Fruit fly (Drosophila melanogaster) whole organism, prepupa: Measurements from ENCODE around the gene CG13318.
A peak's percentile ranks its signal among the peaks of the same experiment; 100 is the strongest.

Experiments used
- CG10631 ChIP-seq: fragments of 200-800 bp; sonication (Bioruptor generic); optimal IDR thresholded peaks from 2 replicates; lab custom pipeline; 2016; ENCODE audit warnings: missing biosample characterization, missing genetic modification characterization
- CG10669 ChIP-seq: fragments of 200-800 bp; sonication (Bioruptor generic); optimal IDR thresholded peaks from 3 replicates; lab custom pipeline; 2018; ENCODE audit warnings: missing biosample characterization, mild to moderate bottlenecking, missing genetic modification characterization, moderate library complexity
- CG11762 ChIP-seq: fragments of 200-800 bp; sonication (Bioruptor generic); optimal IDR thresholded peaks from 3 replicates; lab custom pipeline; 2016; ENCODE audit warnings: missing biosample characterization, missing genetic modification characterization; ENCODE audit not compliant: insufficient read depth
- CG11902 ChIP-seq: fragments of 200-800 bp; sonication (Bioruptor generic); optimal IDR thresholded peaks from 3 replicates; lab custom pipeline; 2016; ENCODE audit warnings: missing biosample characterization, missing genetic modification characterization
- CG1621 ChIP-seq: fragments of 200-800 bp; sonication (Bioruptor generic); optimal IDR thresholded peaks from 3 replicates; lab custom pipeline; 2018; ENCODE audit warnings: missing biosample characterization, mild to moderate bottlenecking, missing genetic modification characterization
- CG16779 ChIP-seq: fragments of 200-800 bp; sonication (Bioruptor generic); optimal IDR thresholded peaks from 3 replicates; lab custom pipeline; 2017; ENCODE audit warnings: missing biosample characterization, mild to moderate bottlenecking, missing genetic modification characterization
- CG31627 ChIP-seq: fragments of 200-800 bp; sonication (Bioruptor generic); optimal IDR thresholded peaks from 3 replicates; lab custom pipeline; 2016; ENCODE audit warnings: missing biosample characterization, missing genetic modification characterization
- CG34406 ChIP-seq: fragments of 200-800 bp; sonication (Bioruptor generic); optimal IDR thresholded peaks from 3 replicates; lab custom pipeline; 2016; ENCODE audit warnings: missing biosample characterization, missing genetic modification characterization
- CG3919 ChIP-seq: fragments of 200-800 bp; sonication (Bioruptor generic); optimal IDR thresholded peaks from 3 replicates; lab custom pipeline; 2016; ENCODE audit warnings: missing biosample characterization, missing genetic modification characterization
- CG4318 ChIP-seq: fragments of 200-800 bp; sonication (Bioruptor generic); optimal IDR thresholded peaks from 3 replicates; lab custom pipeline; 2017; ENCODE audit warnings: missing biosample characterization, mild to moderate bottlenecking, missing genetic modification characterization
- CG6276 ChIP-seq: fragments of 200-800 bp; sonication (Bioruptor generic); optimal IDR thresholded peaks from 2 replicates; lab custom pipeline; 2017; ENCODE audit warnings: missing biosample characterization, mild to moderate bottlenecking, missing genetic modification characterization
- CG6792 ChIP-seq: fragments of 200-800 bp; sonication (Bioruptor generic); optimal IDR thresholded peaks from 3 replicates; lab custom pipeline; 2016; ENCODE audit warnings: missing biosample characterization, missing genetic modification characterization
- CG6808 ChIP-seq: fragments of 200-800 bp; sonication (Bioruptor generic); optimal IDR thresholded peaks from 3 replicates; lab custom pipeline; 2017; ENCODE audit warnings: missing biosample characterization, missing genetic modification characterization, mild to moderate bottlenecking, moderate library complexity, missing genetic modification reagents
- CG6854 ChIP-seq: fragments of 200-800 bp; sonication (Bioruptor generic); optimal IDR thresholded peaks from 2 replicates; lab custom pipeline; 2017; ENCODE audit warnings: missing biosample characterization, mild to moderate bottlenecking, missing genetic modification characterization
- CG7368 ChIP-seq: fragments of 200-800 bp; sonication (Bioruptor generic); optimal IDR thresholded peaks from 3 replicates; lab custom pipeline; 2016; ENCODE audit warnings: missing biosample characterization, missing genetic modification characterization
- CG8119 ChIP-seq: fragments of 200-800 bp; sonication (Bioruptor generic); IDR thresholded peaks from 3 replicates; pipeline ENCODE4 v1.3.6; 2022; ENCODE audit warnings: missing biosample characterization, missing genetic modification characterization
- CG8319 ChIP-seq: fragments of 200-800 bp; sonication (Bioruptor generic); optimal IDR thresholded peaks from 3 replicates; lab custom pipeline; 2016; ENCODE audit warnings: missing biosample characterization, missing genetic modification characterization
- CG9139 ChIP-seq: fragments of 200-800 bp; sonication (Bioruptor generic); optimal IDR thresholded peaks from 3 replicates; lab custom pipeline; 2017; ENCODE audit warnings: missing biosample characterization, mild to moderate bottlenecking, missing genetic modification characterization
- Eip78C ChIP-seq: fragments of 200-800 bp; sonication (Bioruptor generic); peaks from one replicate; lab custom pipeline; 2016; ENCODE audit warnings: missing biosample characterization, missing genetic modification characterization
- Eip93F ChIP-seq: fragments of 200-800 bp; sonication (Bioruptor generic); optimal IDR thresholded peaks from 2 replicates; lab custom pipeline; 2016; ENCODE audit warnings: missing biosample characterization, mild to moderate bottlenecking, missing genetic modification characterization
- Ets21C ChIP-seq: fragments of 200-800 bp; sonication (Bioruptor generic); optimal IDR thresholded peaks from 3 replicates; lab custom pipeline; 2016; ENCODE audit warnings: missing biosample characterization, missing genetic modification characterization
- Ets96B ChIP-seq: fragments of 200-800 bp; optimal IDR thresholded peaks from 2 replicates; lab custom pipeline; 2019; ENCODE audit warnings: missing biosample characterization, mild to moderate bottlenecking, missing genetic modification characterization, moderate library complexity
- Gug ChIP-seq: fragments of 200-800 bp; sonication (Bioruptor generic); IDR thresholded peaks from 2 replicates; pipeline ENCODE4 v1.3.6; 2022; ENCODE audit warnings: missing biosample characterization, missing genetic modification characterization
- Hr4 ChIP-seq: fragments of 200-800 bp; sonication (Bioruptor generic); optimal IDR thresholded peaks from 3 replicates; lab custom pipeline; 2016; ENCODE audit warnings: missing biosample characterization, missing genetic modification characterization
- Lpt ChIP-seq: fragments of 200-800 bp; sonication (Bioruptor generic); optimal IDR thresholded peaks from 3 replicates; lab custom pipeline; 2016; ENCODE audit warnings: missing biosample characterization, missing genetic modification characterization
- Met ChIP-seq: fragments of 200-800 bp; sonication (Bioruptor generic); optimal IDR thresholded peaks from 3 replicates; lab custom pipeline; 2016; ENCODE audit warnings: missing biosample characterization, missing genetic modification characterization
- Smox ChIP-seq: fragments of 200-800 bp; sonication (Bioruptor generic); optimal IDR thresholded peaks from 3 replicates; lab custom pipeline; 2016; ENCODE audit warnings: missing biosample characterization, missing genetic modification characterization
- Sox102F ChIP-seq: fragments of 200-800 bp; sonication (Bioruptor generic); optimal IDR thresholded peaks from 2 replicates; lab custom pipeline; 2016; ENCODE audit warnings: missing biosample characterization, mild to moderate bottlenecking, missing genetic modification characterization
- Sox14 ChIP-seq: fragments of 200-800 bp; sonication (Bioruptor generic); optimal IDR thresholded peaks from 3 replicates; lab custom pipeline; 2016; ENCODE audit warnings: missing biosample characterization, missing genetic modification characterization
- Sox15 ChIP-seq: fragments of 200-800 bp; sonication (Bioruptor generic); optimal IDR thresholded peaks from 3 replicates; lab custom pipeline; 2016; ENCODE audit warnings: missing biosample characterization, missing genetic modification characterization
- cyc ChIP-seq: fragments of 200-800 bp; sonication (Bioruptor generic); optimal IDR thresholded peaks from 3 replicates; lab custom pipeline; 2016; ENCODE audit warnings: missing biosample characterization, missing genetic modification characterization
- dac ChIP-seq: fragments of 200-800 bp; sonication (Bioruptor generic); optimal IDR thresholded peaks from 2 replicates; lab custom pipeline; 2017; ENCODE audit warnings: missing biosample characterization, mild to moderate bottlenecking, missing genetic modification characterization
- dsx ChIP-seq: fragments of 200-800 bp; optimal IDR thresholded peaks from 3 replicates; lab custom pipeline; 2019; ENCODE audit warnings: missing biosample characterization, mild to moderate bottlenecking, missing genetic modification characterization, moderate library complexity; ENCODE audit not compliant: poor library complexity, severe bottlenecking
- eg ChIP-seq: fragments of 200-800 bp; sonication (Bioruptor generic); IDR thresholded peaks from 3 replicates; pipeline ENCODE4 v1.3.6; 2022; ENCODE audit warnings: missing biosample characterization, missing genetic modification characterization
- esn ChIP-seq: fragments of 200-800 bp; sonication (Bioruptor generic); optimal IDR thresholded peaks from 2 replicates; lab custom pipeline; 2016; ENCODE audit warnings: missing biosample characterization, mild to moderate bottlenecking, missing genetic modification characterization, moderate library complexity
- fd59A ChIP-seq: fragments of 200-800 bp; sonication (Bioruptor generic); optimal IDR thresholded peaks from 2 replicates; lab custom pipeline; 2017; ENCODE audit warnings: missing biosample characterization, mild to moderate bottlenecking, missing genetic modification characterization, missing genetic modification reagents
- fd85E ChIP-seq: fragments of 200-800 bp; sonication (Bioruptor generic); optimal IDR thresholded peaks from 3 replicates; lab custom pipeline; 2016; ENCODE audit warnings: missing biosample characterization, missing genetic modification characterization
- fkh ChIP-seq: fragments of 200-800 bp; sonication (Bioruptor generic); optimal IDR thresholded peaks from 3 replicates; lab custom pipeline; 2017; ENCODE audit warnings: missing biosample characterization, mild to moderate bottlenecking, missing genetic modification characterization, moderate library complexity
- net ChIP-seq: fragments of 200-800 bp; sonication (Bioruptor generic); optimal IDR thresholded peaks from 3 replicates; lab custom pipeline; 2016; ENCODE audit warnings: missing biosample characterization, missing genetic modification characterization
- pdm3 ChIP-seq: fragments of 200-800 bp; sonication (Bioruptor generic); optimal IDR thresholded peaks from 3 replicates; lab custom pipeline; 2016; ENCODE audit warnings: missing biosample characterization, missing genetic modification characterization
- spab ChIP-seq: fragments of 200-800 bp; sonication (Bioruptor generic); optimal IDR thresholded peaks from 2 replicates; lab custom pipeline; 2017; ENCODE audit warnings: missing biosample characterization, mild to moderate bottlenecking, missing genetic modification characterization, missing genetic modification reagents
- ss ChIP-seq, 2 experiments: fragments of 200-800 bp; sonication (Bioruptor generic); optimal IDR thresholded peaks; 2 replicates in 1 of 2; 3 replicates in 1 of 2; lab custom pipeline; 2017 to 2018; ENCODE audit warnings: mild to moderate bottlenecking in 2 of 2, missing biosample characterization in 2 of 2, missing genetic modification characterization in 2 of 2, moderate library complexity in 1 of 2
- svp ChIP-seq: fragments of 200-800 bp; sonication (Bioruptor generic); peaks from one replicate; lab custom pipeline; 2016; ENCODE audit warnings: missing biosample characterization, missing genetic modification characterization
- vri ChIP-seq: fragments of 200-800 bp; sonication (Bioruptor generic); optimal IDR thresholded peaks from 3 replicates; lab custom pipeline; 2016; ENCODE audit warnings: missing biosample characterization, mild to moderate bottlenecking, missing genetic modification characterization

The CG13318 gene

dm6 chr3R:8814029-8814647 lies 41.6 kb upstream of the CG13318 start:
- TF ChIP-seq ss (GFP tag; optimal IDR thresholded peaks at IDR 0.05; lab: Kevin White, UChicago) (no peak), CG6808 (GFP tag; lab: Kevin White, UChicago) (peak; percentile 16), esn (GFP tag; lab: Kevin White, UChicago) (no peak), CG34406 (no peak), fkh (GFP tag; lab: Kevin White, UChicago) (peak; percentile 55)

dm6 chr3R:8813164-8813629 lies 40.7 kb upstream of the CG13318 start, which contains the start of gene CG9837:
Gene CG9837, minus strand, starts transcription at chr3R:8813579.
- TF ChIP-seq fkh (GFP tag; lab: Kevin White, UChicago) (peak; percentile 4), CG8319 (no peak)

- TF ChIP-seq fd85E (GFP tag; lab: Kevin White, UChicago) (no peak), Smox (GFP tag; lab: Kevin White, UChicago) (peak; percentile 56), vri (GFP tag; lab: Kevin White, UChicago) (peak; percentile 27), CG6854 (no peak), Eip93F (GFP tag; lab: Kevin White, UChicago) (no peak), CG10631 (GFP tag; lab: Kevin White, UChicago) (peak; percentile 80), CG9139 (GFP tag; lab: Kevin White, UChicago) (peak; percentile 25), Lpt (GFP tag; lab: Kevin White, UChicago) (peak; percentile 89), Sox14 (GFP tag; lab: Kevin White, UChicago) (peak; percentile 82), dac (GFP tag; lab: Kevin White, UChicago) (peak; percentile 87), Eip78C (peak; percentile 97), CG16779 (tag; lab: Kevin White, UChicago) (peak; percentile 66), Hr4 (GFP tag; lab: Kevin White, UChicago) (peak; percentile 92), Ets96B (peak; percentile 79), CG11762 (GFP tag; lab: Kevin White, UChicago) (peak; percentile 75), dsx (GFP tag; lab: Kevin White, UChicago) (peak; percentile 72), spab (GFP tag; lab: Kevin White, UChicago) (peak; percentile 74), CG6792 (peak; percentile 65), CG31627 (GFP tag; lab: Kevin White, UChicago) (peak; percentile 57), CG1621 (tag; lab: Kevin White, UChicago) (peak; percentile 79), cyc (GFP tag; lab: Kevin White, UChicago) (peak; percentile 45), net (GFP tag; lab: Kevin White, UChicago) (peak; percentile 76), ss (GFP tag; optimal IDR thresholded peaks at IDR 0.05; lab: Kevin White, UChicago) (peak; percentile 74 to 80), fkh (GFP tag; lab: Kevin White, UChicago) (peak; percentile 49), fd59A (GFP tag; lab: Kevin White, UChicago) (peak; percentile 69), pdm3 (GFP tag; lab: Kevin White, UChicago) (peak; percentile 88), CG4318 (GFP tag; lab: Kevin White, UChicago) (peak; percentile 80), CG7368 (GFP tag; lab: Kevin White, UChicago) (peak; percentile 76), CG8119 (GFP tag; lab: Robert Waterston, UW) (peak; percentile 93), CG10669 (peak; percentile 80), Gug (GFP tag; lab: Robert Waterston, UW) (peak; percentile 86), CG6276 (GFP tag; lab: Kevin White, UChicago) (peak; percentile 81), Met (peak; percentile 44), svp (peak; percentile 86), Sox102F (GFP tag; lab: Kevin White, UChicago) (peak; percentile 58), CG11902 (GFP tag; lab: Kevin White, UChicago) (peak; percentile 54), Ets21C (peak; percentile 15), Sox15 (GFP tag; lab: Kevin White, UChicago) (peak; percentile 40), CG34406 (peak; percentile 49), CG6808 (GFP tag; lab: Kevin White, UChicago) (peak; percentile 72), CG3919 (GFP tag; lab: Kevin White, UChicago) (peak; percentile 82), esn (GFP tag; lab: Kevin White, UChicago) (peak; percentile 68), eg (peak; percentile 96)
These were observed 40.0 kb upstream of the CG13318 start for dm6 chr3R:8812342-8812966.
